Worm (Caenorhabditis elegans): ENCODE results near the gene C13G5.2.

The C13G5.2 gene

ce11 chrIII:8652922-8653321 lies 34.7 kb upstream of the C13G5.2 start (continued):
- TF ChIP-seq daf-19 (GFP tag; conservative IDR thresholded peaks at IDR 0.05) = no peak
- no peak for TF ChIP-seq nhr-41 (GFP tag; IDR thresholded peaks at IDR 0.05)
- peak; percentile 63; the same call in 1 of the 2 replicates for TF ChIP-seq F26F4.8 (GFP tag; conservative IDR thresholded peaks at IDR 0.05)
- TF ChIP-seq arid-1 (GFP tag; conservative IDR thresholded peaks at IDR 0.05) = peak; percentile 18; the same call in 1 of the 2 replicates
- no peak for TF ChIP-seq ztf-7 (tag; optimal IDR thresholded peaks at IDR 0.05)
- TF ChIP-seq lsy-2 (tag; optimal IDR thresholded peaks at IDR 0.05) = peak in 1 of 2 experiments; percentile 42
- TF ChIP-seq ztf-11 (tag; optimal IDR thresholded peaks at IDR 0.05) = no peak
- no peak for TF ChIP-seq ceh-62 (tag; optimal IDR thresholded peaks at IDR 0.05)
- TF ChIP-seq ceh-82 (tag; optimal IDR thresholded peaks at IDR 0.05) = no peak
- no peak for TF ChIP-seq snpc-4 (tag; optimal IDR thresholded peaks at IDR 0.05)
- TF ChIP-seq nhr-11 (tag; optimal IDR thresholded peaks at IDR 0.05) = no peak
- TF ChIP-seq spr-1 (tag; optimal IDR thresholded peaks at IDR 0.05) = no peak
- TF ChIP-seq snpc-1.2 (GFP tag; IDR thresholded peaks at IDR 0.05) = peak; percentile 72
- peak; percentile 72 for TF ChIP-seq lin-1 (GFP tag; IDR thresholded peaks at IDR 0.05)
- no peak for TF ChIP-seq ceh-32 (tag; optimal IDR thresholded peaks at IDR 0.05; ENCODE audit: poor library complexity)
- TF ChIP-seq set-16 (GFP tag; IDR thresholded peaks at IDR 0.05) = no peak
- no peak for TF ChIP-seq nhr-25 (tag; optimal IDR thresholded peaks at IDR 0.05; ENCODE audit: borderline replicate concordance, insufficient read depth)
- peak; percentile 67 for TF ChIP-seq hmg-1.1 (GFP tag; IDR thresholded peaks at IDR 0.05)
- TF ChIP-seq pha-4 (GFP tag; IDR thresholded peaks at IDR 0.05) = no peak; the same call in 1 of the 2 replicates
- no peak for TF ChIP-seq pha-4 (tag; optimal IDR thresholded peaks at IDR 0.05)
- TF ChIP-seq aha-1 (tag) = peak; percentile 97
- TF ChIP-seq F37D6.2 (tag; optimal IDR thresholded peaks at IDR 0.05) = no peak
- peak; percentile 20 for TF ChIP-seq dve-1 (tag; optimal IDR thresholded peaks at IDR 0.05; ENCODE audit: insufficient read depth)
- TF ChIP-seq nhr-111 (GFP tag; optimal IDR thresholded peaks at IDR 0.05) = no peak
- TF ChIP-seq madf-9 (GFP tag; conservative IDR thresholded peaks at IDR 0.05) = peak; percentile 35; the same call in 1 of the 2 replicates
- TF ChIP-seq ceh-44 (GFP tag; IDR thresholded peaks at IDR 0.05) = 0 out of 2 replicates have a peak, but pooled peaks have one; percentile 58
- TF ChIP-seq unc-130 (GFP tag; optimal IDR thresholded peaks at IDR 0.05) = no peak
- TF ChIP-seq nhr-102 (tag; optimal IDR thresholded peaks at IDR 0.05) = peak; percentile 1
- TF ChIP-seq ama-1 (optimal IDR thresholded peaks at IDR 0.05) = peak; percentile 72
- TF ChIP-seq daf-16 (GFP tag; optimal IDR thresholded peaks at IDR 0.05) = peak in 1 of 2 experiments; percentile 37
- peak; percentile 26 for TF ChIP-seq daf-16 (tag; optimal IDR thresholded peaks at IDR 0.05)
- no peak for TF ChIP-seq tra-1 (GFP tag; IDR thresholded peaks at IDR 0.05)
- TF ChIP-seq saeg-2 (GFP tag; IDR thresholded peaks at IDR 0.05) = 0 out of 2 replicates have a peak, but pooled peaks have one; percentile 54
- peak; percentile 34 for TF ChIP-seq mep-1 (tag; optimal IDR thresholded peaks at IDR 0.05)
- TF ChIP-seq skn-1 (tag; optimal IDR thresholded peaks at IDR 0.05) = no peak
- no peak for TF ChIP-seq lin-39 (tag; optimal IDR thresholded peaks at IDR 0.05)
- no peak for TF ChIP-seq ceh-28 (tag; optimal IDR thresholded peaks at IDR 0.05)
- TF ChIP-seq fkh-10 (GFP tag; optimal IDR thresholded peaks at IDR 0.05) = no peak
- 0 out of 2 replicates have a peak, but pooled peaks have one; percentile 10 for TF ChIP-seq mxl-2 (GFP tag; conservative IDR thresholded peaks at IDR 0.05)
- TF ChIP-seq zip-11 (GFP tag; IDR thresholded peaks at IDR 0.05) = no peak
- peak; percentile 51 for TF ChIP-seq mxl-3 (GFP tag; optimal IDR thresholded peaks at IDR 0.05)
- no peak for TF ChIP-seq pqm-1 (tag; optimal IDR thresholded peaks at IDR 0.05)

ce11 chrIII:8652112-8652694 lies 33.9 kb upstream of the C13G5.2 start:
- peak; percentile 84 for TF ChIP-seq zfp-3 (GFP tag; conservative IDR thresholded peaks at IDR 0.05)
- TF ChIP-seq nhr-76 (tag; optimal IDR thresholded peaks at IDR 0.05) = no peak
- TF ChIP-seq daf-8 (GFP tag; IDR thresholded peaks at IDR 0.05) = no peak
- TF ChIP-seq duxl-1 (tag; optimal IDR thresholded peaks at IDR 0.05; ENCODE audit: poor library complexity) = no peak
- 0 out of 2 replicates have a peak, but pooled peaks have one; percentile 6 for TF ChIP-seq Y75B8A.6 (GFP tag; IDR thresholded peaks at IDR 0.05)
- TF ChIP-seq egl-27 (tag; optimal IDR thresholded peaks at IDR 0.05) = no peak
- no peak for TF ChIP-seq daf-16 (GFP tag; optimal IDR thresholded peaks at IDR 0.05)
- TF ChIP-seq daf-16 (tag; optimal IDR thresholded peaks at IDR 0.05) = peak; percentile 44
- peak; percentile 7 for TF ChIP-seq nhr-77 (tag; optimal IDR thresholded peaks at IDR 0.05)
- no peak for TF ChIP-seq pha-4 (GFP tag; IDR thresholded peaks at IDR 0.05)
- TF ChIP-seq pha-4 (tag; optimal IDR thresholded peaks at IDR 0.05) = no peak
- TF ChIP-seq T20F7.1 (GFP tag; optimal IDR thresholded peaks at IDR 0.05) = peak; percentile 23
- TF ChIP-seq lin-38 (GFP tag; IDR thresholded peaks at IDR 0.05) = peak; percentile 30; the same call in 1 of the 2 replicates
- TF ChIP-seq dve-1 (tag; optimal IDR thresholded peaks at IDR 0.05; ENCODE audit: insufficient read depth) = peak; percentile 19
- peak; percentile 25; the same call in 1 of the 2 replicates for TF ChIP-seq T26A8.4 (GFP tag; IDR thresholded peaks at IDR 0.05)
- TF ChIP-seq nhr-11 (tag; optimal IDR thresholded peaks at IDR 0.05) = no peak
